Worm (Caenorhabditis elegans) whole organism, L1 larva: Measurements from ENCODE around the gene F14D12.1.

Source experiments
- aly-2 ChIP-seq: fragments of 150-350 bp; optimal IDR thresholded peaks from 2 replicates; lab custom pipeline; 2014; ENCODE audit warnings: missing biosample characterization, missing genetic modification characterization
- ama-1 ChIP-seq: fragments of 150-350 bp; optimal IDR thresholded peaks from 2 replicates; lab custom pipeline; 2014
- dpl-1 ChIP-seq, 3 experiments: fragments of 150-350 bp in 2 of 3; sonication (generic microtip) in 1 of 3; optimal IDR thresholded peaks; 2 replicates each; lab custom pipeline; 2014 to 2017; ENCODE audit warnings: missing biosample characterization in 3 of 3, missing genetic modification characterization in 3 of 3, missing genetic modification reagents in 3 of 3
- egl-27 ChIP-seq, 2 experiments: fragments of 150-350 bp in 1 of 2; sonication (generic microtip); optimal IDR thresholded peaks; 3 replicates each; lab custom pipeline; 2017 to 2018; ENCODE audit warnings: missing biosample characterization in 2 of 2, missing genetic modification characterization in 2 of 2, missing genetic modification reagents in 2 of 2
- elt-2 ChIP-seq: sonication (generic microtip); optimal IDR thresholded peaks from 2 replicates; lab custom pipeline; 2016; ENCODE audit warnings: missing genetic modification characterization, mild to moderate bottlenecking, inconsistent platforms, missing compliant biosample characterization, missing genetic modification reagents
- hlh-17 ChIP-seq: fragments of 200-800 bp; sonication (Bioruptor generic); optimal IDR thresholded peaks from 2 replicates; lab custom pipeline; 2018; ENCODE audit warnings: missing genetic modification characterization, mild to moderate bottlenecking, missing compliant biosample characterization, moderate library complexity, borderline replicate concordance
- lin-39 ChIP-seq: fragments of 150-350 bp; optimal IDR thresholded peaks from 2 replicates; lab custom pipeline; 2014; ENCODE audit warnings: missing biosample characterization, missing genetic modification reagents, missing genetic modification characterization
- lsy-2 ChIP-seq, 2 experiments: fragments of 150-350 bp; optimal IDR thresholded peaks; 2 replicates each; lab custom pipeline; 2014; ENCODE audit warnings: missing biosample characterization in 2 of 2, missing genetic modification characterization in 2 of 2
- mep-1 ChIP-seq: fragments of 150-350 bp; optimal IDR thresholded peaks from 2 replicates; lab custom pipeline; 2014; ENCODE audit warnings: missing biosample characterization, missing genetic modification characterization
- nhr-11 ChIP-seq: fragments of 150-350 bp; optimal IDR thresholded peaks from 2 replicates; lab custom pipeline; 2014; ENCODE audit warnings: missing biosample characterization, missing genetic modification characterization
- snpc-4 ChIP-seq: fragments of 150-350 bp; optimal IDR thresholded peaks from 2 replicates; lab custom pipeline; 2014; ENCODE audit warnings: missing biosample characterization, missing genetic modification characterization
- unc-62 ChIP-seq: fragments of 150-350 bp; optimal IDR thresholded peaks from 2 replicates; lab custom pipeline; 2014; ENCODE audit warnings: missing biosample characterization, missing genetic modification reagents, missing genetic modification characterization
- vab-15 ChIP-seq: sonication (generic microtip); optimal IDR thresholded peaks from 2 replicates; lab custom pipeline; 2017; ENCODE audit warnings: missing genotype, mild to moderate bottlenecking, missing genetic modification characterization, missing compliant biosample characterization

DNA sequence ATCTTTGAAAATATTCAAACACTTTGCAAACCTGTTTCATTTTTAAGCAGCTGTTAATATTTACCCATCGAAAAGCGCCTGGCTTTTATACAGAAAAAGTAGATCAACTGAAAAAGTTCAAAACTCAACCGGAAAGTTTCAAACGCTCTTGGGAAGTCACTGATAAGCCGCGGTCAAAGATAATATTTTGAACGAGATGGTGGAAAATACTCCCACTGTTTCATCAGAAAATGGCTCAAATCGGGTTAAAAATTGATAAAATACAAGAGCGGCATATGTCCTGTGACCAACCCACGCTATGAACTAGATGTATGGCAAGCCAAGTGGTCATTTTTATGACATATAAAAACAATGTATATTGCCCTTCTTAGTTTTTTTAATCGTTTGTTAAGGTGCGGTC lies 4.3 kb upstream of the F14D12.1 start, which contains the start of gene sulp-2:
- no peak for TF ChIP-seq ama-1
- TF ChIP-seq elt-2 (tag; lab: Kevin White, UChicago) = peak; percentile 9
- TF ChIP-seq lsy-2 (tag; optimal IDR thresholded peaks at IDR 0.05; lab: Kevin White, UChicago) = no peak
- TF ChIP-seq aly-2 (tag; lab: Kevin White, UChicago) = no peak
- no peak for TF ChIP-seq hlh-17 (GFP tag; lab: Kevin White, UChicago)
- TF ChIP-seq unc-62 (GFP tag; lab: Kevin White, UChicago) = no peak
- TF ChIP-seq egl-27 (tag; optimal IDR thresholded peaks at IDR 0.05; lab: Kevin White, UChicago) = no peak
- TF ChIP-seq vab-15 (tag; lab: Kevin White, UChicago) = no peak
- no peak for TF ChIP-seq snpc-4 (tag; lab: Kevin White, UChicago)
- no peak for TF ChIP-seq mep-1 (tag; lab: Kevin White, UChicago)
- TF ChIP-seq lin-39 (tag; lab: Kevin White, UChicago) = no peak
- no peak for TF ChIP-seq dpl-1 (GFP tag; optimal IDR thresholded peaks at IDR 0.05; lab: Kevin White, UChicago)
- no peak for TF ChIP-seq nhr-11 (tag; lab: Kevin White, UChicago)
